Fruit fly (Drosophila melanogaster) whole organism, embryonic: ENCODE measurements around the gene Tob.

Experiments used
- Aef1 ChIP-seq: fragments of 200-800 bp; sonication (Bioruptor generic); IDR thresholded peaks from 3 replicates; pipeline ENCODE4 v1.3.6; 2022; ENCODE audit warnings: missing biosample characterization, missing genetic modification characterization
- BEAF-32 ChIP-seq: fragments of 200-800 bp; sonication (Bioruptor generic); optimal IDR thresholded peaks from 3 replicates; lab custom pipeline; 2017; ENCODE audit warnings: missing biosample characterization, missing genetic modification characterization, mild to moderate bottlenecking, moderate library complexity, missing genetic modification reagents
- CG11456 ChIP-seq: fragments of 200-800 bp; sonication (Bioruptor generic); IDR thresholded peaks from 3 replicates; pipeline ENCODE4 v1.3.6; 2022; ENCODE audit warnings: missing biosample characterization, missing genetic modification characterization
- CG11695 ChIP-seq: fragments of 200-800 bp; sonication (Bioruptor generic); IDR thresholded peaks from 3 replicates; pipeline ENCODE4 v1.3.6; 2022; ENCODE audit warnings: missing biosample characterization, missing genetic modification characterization
- CG12071 ChIP-seq: fragments of 200-800 bp; sonication (Bioruptor generic); optimal IDR thresholded peaks from 3 replicates; lab custom pipeline; 2018; ENCODE audit warnings: missing biosample characterization, mild to moderate bottlenecking, missing genetic modification characterization
- CG12155 ChIP-seq: fragments of 200-800 bp; sonication (Bioruptor generic); optimal IDR thresholded peaks from 3 replicates; lab custom pipeline; 2016; ENCODE audit warnings: missing biosample characterization, missing genetic modification characterization
- CG12391 ChIP-seq: fragments of 200-800 bp; sonication (Bioruptor generic); optimal IDR thresholded peaks from 3 replicates; lab custom pipeline; 2018; ENCODE audit warnings: missing biosample characterization, mild to moderate bottlenecking, missing genetic modification characterization, moderate library complexity
- CG12769 ChIP-seq: fragments of 200-800 bp; sonication (Bioruptor generic); optimal IDR thresholded peaks from 2 replicates; lab custom pipeline; 2019; ENCODE audit warnings: missing biosample characterization, mild to moderate bottlenecking, missing genetic modification characterization, moderate library complexity
- CG14667 ChIP-seq: fragments of 200-800 bp; sonication (Bioruptor generic); IDR thresholded peaks from 2 replicates; pipeline ENCODE4 v1.3.6; 2022; ENCODE audit warnings: missing biosample characterization, missing genetic modification characterization
- CG15269 ChIP-seq: fragments of 200-800 bp; sonication (Bioruptor generic); optimal IDR thresholded peaks from 2 replicates; lab custom pipeline; 2018; ENCODE audit warnings: missing biosample characterization, mild to moderate bottlenecking, missing genetic modification characterization, moderate library complexity
- CG1602 ChIP-seq: fragments of 200-800 bp; sonication (Bioruptor generic); optimal IDR thresholded peaks from 3 replicates; lab custom pipeline; 2016; ENCODE audit warnings: missing biosample characterization, missing genetic modification characterization
- CG16863 ChIP-seq: fragments of 200-800 bp; sonication (Bioruptor generic); optimal IDR thresholded peaks from 3 replicates; lab custom pipeline; 2016; ENCODE audit warnings: missing biosample characterization, missing genetic modification characterization
- CG17328 ChIP-seq: fragments of 200-800 bp; sonication (Bioruptor generic); IDR thresholded peaks from 2 replicates; pipeline ENCODE4 v1.3.6; 2022; ENCODE audit warnings: missing biosample characterization, missing genetic modification characterization
- CG18262 ChIP-seq: fragments of 200-800 bp; optimal IDR thresholded peaks from 3 replicates; lab custom pipeline; 2019; ENCODE audit warnings: missing biosample characterization, mild to moderate bottlenecking, missing genetic modification characterization, moderate library complexity
- CG31224 ChIP-seq: fragments of 200-800 bp; sonication (Bioruptor generic); IDR thresholded peaks from 2 replicates; pipeline ENCODE4 v1.3.6; 2022; ENCODE audit warnings: missing biosample characterization, missing genetic modification characterization
- CG31441 ChIP-seq: fragments of 200-800 bp; sonication (Bioruptor generic); IDR thresholded peaks from 2 replicates; pipeline ENCODE4 v1.3.6; 2022; ENCODE audit warnings: missing biosample characterization, missing genetic modification characterization
- CG32767 ChIP-seq: fragments of 200-800 bp; sonication (Bioruptor generic); IDR thresholded peaks from 2 replicates; pipeline ENCODE4 v1.3.6; 2022; ENCODE audit warnings: missing biosample characterization, missing genetic modification characterization
- CG32772 ChIP-seq: fragments of 200-800 bp; sonication (Bioruptor generic); IDR thresholded peaks from 2 replicates; pipeline ENCODE4 v1.3.6; 2022; ENCODE audit warnings: missing biosample characterization, missing genetic modification characterization
- CG3847 ChIP-seq: fragments of 200-800 bp; sonication (Bioruptor generic); IDR thresholded peaks from 2 replicates; pipeline ENCODE4 v1.3.6; 2022; ENCODE audit warnings: missing biosample characterization, missing genetic modification characterization
- CG4424 ChIP-seq: fragments of 200-800 bp; sonication (Bioruptor generic); optimal IDR thresholded peaks from 3 replicates; lab custom pipeline; 2016; ENCODE audit warnings: missing biosample characterization, missing genetic modification characterization
- CG7357 ChIP-seq: fragments of 200-800 bp; sonication (Bioruptor generic); IDR thresholded peaks from 3 replicates; pipeline ENCODE4 v1.3.6; 2022; ENCODE audit warnings: missing biosample characterization, missing genetic modification characterization
- CG7556 ChIP-seq: fragments of 200-800 bp; sonication (Bioruptor generic); optimal IDR thresholded peaks from 2 replicates; lab custom pipeline; 2017; ENCODE audit warnings: missing biosample characterization, mild to moderate bottlenecking, missing genetic modification characterization
- CrebB ChIP-seq: fragments of 200-800 bp; sonication (Bioruptor generic); optimal IDR thresholded peaks from 3 replicates; lab custom pipeline; 2018; ENCODE audit warnings: missing biosample characterization, mild to moderate bottlenecking, missing genetic modification characterization
- D ChIP-seq, 2 experiments: fragments of 200-800 bp in 1 of 2; fragments of >200 bp in 1 of 2; sonication (Bioruptor generic) in 1 of 2; optimal IDR thresholded peaks; 2 replicates in 1 of 2; 3 replicates in 1 of 2; lab custom pipeline; 2017; ENCODE audit warnings: mild to moderate bottlenecking in 1 of 2, missing biosample characterization in 1 of 2, missing genetic modification characterization in 1 of 2, missing genetic modification reagents in 1 of 2
- Dip2 ChIP-seq: fragments of 200-800 bp; sonication (Bioruptor generic); IDR thresholded peaks from 2 replicates; pipeline ENCODE4 v1.3.6; 2022; ENCODE audit warnings: missing biosample characterization, missing genetic modification characterization
- Doc3 ChIP-seq: fragments of 200-800 bp; sonication (Bioruptor generic); IDR thresholded peaks from 3 replicates; pipeline ENCODE4 v1.3.6; 2022; ENCODE audit warnings: missing biosample characterization, missing genetic modification characterization; ENCODE audit not compliant: partially characterized antibody
- Dref ChIP-seq: fragments of 200-800 bp; sonication (Bioruptor generic); IDR thresholded peaks from 2 replicates; pipeline ENCODE4 v1.3.6; 2022; ENCODE audit warnings: missing biosample characterization, missing genetic modification characterization
- Eip74EF ChIP-seq, 2 experiments: fragments of 200-800 bp in 1 of 2; fragments of >200 bp in 1 of 2; sonication (Bioruptor generic) in 1 of 2; optimal IDR thresholded peaks; 2 replicates each; lab custom pipeline; 2017 to 2019; ENCODE audit warnings: missing biosample characterization in 2 of 2, missing genetic modification characterization in 2 of 2, mild to moderate bottlenecking in 1 of 2, moderate library complexity in 1 of 2
- HmgD ChIP-seq: fragments of 200-800 bp; sonication (Bioruptor generic); optimal IDR thresholded peaks from 3 replicates; lab custom pipeline; 2016; ENCODE audit warnings: missing biosample characterization, missing genetic modification characterization
- Hmr ChIP-seq: fragments of 200-800 bp; sonication (Bioruptor generic); optimal IDR thresholded peaks from 3 replicates; lab custom pipeline; 2017; ENCODE audit warnings: mild to moderate bottlenecking, missing biosample characterization, missing genetic modification reagents, missing genetic modification characterization
- Hsf ChIP-seq: fragments of 200-800 bp; sonication (Bioruptor generic); optimal IDR thresholded peaks from 3 replicates; lab custom pipeline; 2016; ENCODE audit warnings: missing biosample characterization, missing genetic modification characterization
- Lim3 ChIP-seq: fragments of 200-800 bp; sonication (Bioruptor generic); IDR thresholded peaks from 2 replicates; pipeline ENCODE4 v1.3.6; 2022; ENCODE audit warnings: missing biosample characterization, missing genetic modification characterization
- NC2β ChIP-seq: fragments of 200-800 bp; sonication (Bioruptor generic); optimal IDR thresholded peaks from 2 replicates; lab custom pipeline; 2016; ENCODE audit warnings: missing biosample characterization, missing genetic modification characterization
- Nf-YA ChIP-seq: fragments of 200-800 bp; sonication (Bioruptor generic); IDR thresholded peaks from 2 replicates; pipeline ENCODE4 v1.3.6; 2022; ENCODE audit warnings: missing biosample characterization, missing genetic modification characterization
- Stat92E ChIP-seq, 3 experiments: fragments of >200 bp in 2 of 3; fragments of 200-800 bp in 1 of 3; sonication (Bioruptor generic) in 1 of 3; optimal IDR thresholded peaks; 2 replicates each; lab custom pipeline; 2017 to 2019; ENCODE audit warnings: missing biosample characterization in 3 of 3, missing genetic modification characterization in 3 of 3, mild to moderate bottlenecking in 1 of 3, moderate library complexity in 1 of 3
- ac ChIP-seq: fragments of 200-800 bp; sonication (Bioruptor generic); optimal IDR thresholded peaks from 3 replicates; lab custom pipeline; 2017; ENCODE audit warnings: missing biosample characterization, mild to moderate bottlenecking, missing genetic modification characterization
- ara ChIP-seq: fragments of 200-800 bp; sonication (Bioruptor generic); IDR thresholded peaks from 2 replicates; pipeline ENCODE4 v1.3.6; 2022; ENCODE audit warnings: missing biosample characterization, missing genetic modification characterization
- br ChIP-seq: fragments of >200 bp; optimal IDR thresholded peaks from 2 replicates; lab custom pipeline; 2017
- crc ChIP-seq: fragments of 200-800 bp; sonication (Bioruptor generic); optimal IDR thresholded peaks from 2 replicates; lab custom pipeline; 2016; ENCODE audit warnings: missing biosample characterization, missing genetic modification characterization
- dan ChIP-seq: fragments of 200-800 bp; sonication (Bioruptor generic); IDR thresholded peaks from 2 replicates; pipeline ENCODE4 v1.3.6; 2022; ENCODE audit warnings: missing biosample characterization, missing genetic modification characterization
- fd3F ChIP-seq: fragments of 200-800 bp; sonication (Bioruptor generic); optimal IDR thresholded peaks from 2 replicates; lab custom pipeline; 2018; ENCODE audit warnings: missing biosample characterization, mild to moderate bottlenecking, missing genetic modification characterization, moderate library complexity
- kni ChIP-seq: fragments of 200-800 bp; sonication (Bioruptor generic); optimal IDR thresholded peaks from 3 replicates; lab custom pipeline; 2017; ENCODE audit warnings: mild to moderate bottlenecking, missing biosample characterization, missing genetic modification reagents, missing genetic modification characterization
- knrl ChIP-seq: fragments of 200-800 bp; sonication (Bioruptor generic); IDR thresholded peaks from 3 replicates; pipeline ENCODE4 v1.3.6; 2022; ENCODE audit warnings: missing biosample characterization, missing genetic modification characterization; ENCODE audit not compliant: partially characterized antibody
- luna ChIP-seq: fragments of 200-800 bp; sonication (Bioruptor generic); optimal IDR thresholded peaks from 2 replicates; lab custom pipeline; 2016; ENCODE audit warnings: missing biosample characterization, missing genetic modification characterization
- rib ChIP-seq: fragments of 200-800 bp; sonication (Bioruptor generic); IDR thresholded peaks from 2 replicates; pipeline ENCODE4 v1.3.6; 2022; ENCODE audit warnings: missing biosample characterization, missing genetic modification characterization
- run ChIP-seq: fragments of 200-800 bp; sonication (Bioruptor generic); optimal IDR thresholded peaks from 3 replicates; lab custom pipeline; 2018; ENCODE audit warnings: missing biosample characterization, mild to moderate bottlenecking, missing genetic modification characterization
- sob ChIP-seq: fragments of 200-800 bp; sonication (Bioruptor generic); IDR thresholded peaks from 2 replicates; pipeline ENCODE4 v1.3.6; 2022; ENCODE audit warnings: missing biosample characterization, missing genetic modification characterization
- ttk ChIP-seq: fragments of 200-800 bp; sonication (Bioruptor generic); IDR thresholded peaks from 2 replicates; pipeline ENCODE4 v2.1.2; 2022; ENCODE audit warnings: missing biosample characterization, missing genetic modification characterization
- unpg ChIP-seq: fragments of 200-800 bp; sonication (Bioruptor generic); optimal IDR thresholded peaks from 3 replicates; lab custom pipeline; 2018; ENCODE audit warnings: missing biosample characterization, mild to moderate bottlenecking, missing genetic modification characterization, moderate library complexity

The Tob gene

dm6 chrX:16091431-16091990, at the start of gene Tob (continued):
- TF ChIP-seq CrebB (tag; lab: Kevin White, UChicago) (peak; percentile 27), Aef1 (GFP tag; lab: Robert Waterston, UW) (peak; percentile 81), rib (GFP tag; lab: Robert Waterston, UW) (peak; percentile 27; the same call in 1 of the 2 replicates), Stat92E (GFP tag; optimal IDR thresholded peaks at IDR 0.05; lab: Kevin White, UChicago) (peak in 1 of 3 experiments; percentile 71), knrl (GFP tag; lab: Robert Waterston, UW) (0 out of 3 replicates have a peak, but pooled peaks have one; percentile 34), CG18262 (peak; percentile 13), unpg (GFP tag; lab: Kevin White, UChicago) (no peak), Hmr (GFP tag; lab: Kevin White, UChicago) (peak; percentile 19), CG7556 (GFP tag; lab: Kevin White, UChicago) (peak; percentile 1), Dip2 (no peak), CG12391 (tag; lab: Kevin White, UChicago) (peak; percentile 15), CG32772 (GFP tag; lab: Robert Waterston, UW) (no peak), Hsf (GFP tag; lab: Kevin White, UChicago) (peak; percentile 12), ttk (GFP tag; lab: Robert Waterston, UW) (no peak)

DNA sequence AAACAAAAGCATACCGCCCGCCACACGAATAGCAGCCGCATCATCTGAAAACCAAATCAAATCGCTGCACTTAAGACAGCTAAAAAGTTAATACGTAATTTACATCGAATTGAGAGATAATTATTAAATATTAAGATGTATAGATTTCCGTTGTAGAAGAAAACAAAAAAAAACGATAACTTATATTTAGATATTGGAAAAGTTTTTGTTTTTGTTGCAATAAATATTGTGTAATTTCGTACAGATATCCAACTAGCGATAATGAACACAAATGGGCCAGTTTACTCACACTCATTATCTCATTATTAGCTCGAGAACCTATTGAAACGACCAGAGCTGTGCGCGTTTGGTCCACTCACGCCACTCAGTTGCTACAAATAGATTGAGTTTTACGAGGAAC, 49.3 kb upstream of the Tob start:
- TF ChIP-seq CG11456 (GFP tag; lab: Robert Waterston, UW) (no peak), CG4424 (peak; percentile 68), luna (no peak), CG16863 (GFP tag; lab: Kevin White, UChicago) (peak; percentile 14), NC2β (GFP tag; lab: Kevin White, UChicago) (no peak), fd3F (peak; percentile 46), CG15269 (tag; lab: Kevin White, UChicago) (peak; percentile 72), CG3847 (GFP tag; lab: Robert Waterston, UW) (no peak), ac (GFP tag; lab: Kevin White, UChicago) (no peak), Nf-YA (GFP tag; lab: Robert Waterston, UW) (no peak), Lim3 (GFP tag; lab: Robert Waterston, UW) (no peak), CG31441 (GFP tag; lab: Robert Waterston, UW) (peak; percentile 84), HmgD (GFP tag; lab: Kevin White, UChicago) (no peak), sob (GFP tag; lab: Robert Waterston, UW) (no peak), CG32767 (GFP tag; lab: Robert Waterston, UW) (no peak), CG12071 (GFP tag; lab: Kevin White, UChicago) (no peak), CG12769 (peak; percentile 4), dan (GFP tag; lab: Robert Waterston, UW) (no peak), kni (GFP tag; lab: Kevin White, UChicago) (peak; percentile 0), Doc3 (GFP tag; lab: Robert Waterston, UW) (no peak), Eip74EF (GFP tag; optimal IDR thresholded peaks at IDR 0.05; lab: Kevin White, UChicago) (peak in 1 of 2 experiments; percentile 76), crc (GFP tag; lab: Kevin White, UChicago) (no peak), CG7357 (GFP tag; lab: Robert Waterston, UW) (0 out of 3 replicates have a peak, but pooled peaks have one; percentile 7), CG31224 (GFP tag; lab: Robert Waterston, UW) (no peak), D (optimal IDR thresholded peaks at IDR 0.05; lab: Kevin White, UChicago) (no peak), D (GFP tag; optimal IDR thresholded peaks at IDR 0.05; lab: Kevin White, UChicago) (peak; percentile 87), ara (no peak), br (lab: Kevin White, UChicago) (no peak), CG14667 (no peak), CG11695 (GFP tag; lab: Robert Waterston, UW) (peak; percentile 68), CG1602 (GFP tag; lab: Kevin White, UChicago) (peak; percentile 59), BEAF-32 (no peak), run (tag; lab: Kevin White, UChicago) (peak; percentile 22), CG12155 (GFP tag; lab: Kevin White, UChicago) (peak; percentile 27), CG17328 (0 out of 2 replicates have a peak, but pooled peaks have one; percentile 28), Dref (no peak)
